Fruit fly (Drosophila melanogaster) whole organism, pupa: Measurements from ENCODE around the gene CG11350.
A peak's percentile ranks its signal among the peaks of the same experiment; 100 is the strongest.

Source experiments
- CG10348 ChIP-seq: fragments of 200-800 bp; sonication (Bioruptor generic); IDR thresholded peaks from 2 replicates; pipeline ENCODE4 v1.3.6; 2022; ENCODE audit warnings: missing biosample characterization, missing genetic modification characterization
- CG12605 ChIP-seq: fragments of 200-800 bp; sonication (Bioruptor generic); IDR thresholded peaks from 2 replicates; pipeline ENCODE4 v1.3.6; 2022; ENCODE audit warnings: missing biosample characterization, missing genetic modification characterization
- CG13204 ChIP-seq: fragments of 200-800 bp; sonication (Bioruptor generic); optimal IDR thresholded peaks from 2 replicates; lab custom pipeline; 2018; ENCODE audit warnings: missing biosample characterization, mild to moderate bottlenecking, missing genetic modification characterization, moderate library complexity
- CG14655 ChIP-seq: fragments of 200-800 bp; sonication (Bioruptor generic); optimal IDR thresholded peaks from 3 replicates; lab custom pipeline; 2017; ENCODE audit warnings: mild to moderate bottlenecking, missing biosample characterization, missing genetic modification reagents, missing genetic modification characterization
- CG15710 ChIP-seq: fragments of 200-800 bp; sonication (Bioruptor generic); optimal IDR thresholded peaks from 2 replicates; lab custom pipeline; 2018; ENCODE audit warnings: missing biosample characterization, mild to moderate bottlenecking, missing genetic modification characterization, moderate library complexity
- CG17806 ChIP-seq: fragments of 200-800 bp; sonication (Bioruptor generic); optimal IDR thresholded peaks from 2 replicates; lab custom pipeline; 2018; ENCODE audit warnings: missing biosample characterization, mild to moderate bottlenecking, missing genetic modification characterization, moderate library complexity
- CG32121 ChIP-seq: fragments of 200-800 bp; sonication (Bioruptor generic); IDR thresholded peaks from 2 replicates; pipeline ENCODE4 v1.3.6; 2022; ENCODE audit warnings: missing biosample characterization, missing genetic modification characterization
- CG34367 ChIP-seq: fragments of 200-800 bp; sonication (Bioruptor generic); optimal IDR thresholded peaks from 2 replicates; lab custom pipeline; 2018; ENCODE audit warnings: missing biosample characterization, mild to moderate bottlenecking, missing genetic modification characterization
- CG4496 ChIP-seq: fragments of 200-800 bp; sonication (Bioruptor generic); IDR thresholded peaks from 3 replicates; pipeline ENCODE4 v1.3.6; 2022; ENCODE audit warnings: missing biosample characterization, missing genetic modification characterization
- CG8159 ChIP-seq: fragments of 200-800 bp; sonication (Bioruptor generic); optimal IDR thresholded peaks from 3 replicates; lab custom pipeline; 2018; ENCODE audit warnings: missing biosample characterization, mild to moderate bottlenecking, missing genetic modification characterization, moderate library complexity
- CG8301 ChIP-seq: fragments of 200-800 bp; sonication (Bioruptor generic); optimal IDR thresholded peaks from 2 replicates; lab custom pipeline; 2018; ENCODE audit warnings: missing biosample characterization, mild to moderate bottlenecking, missing genetic modification characterization
- CG9948 ChIP-seq: fragments of 200-800 bp; sonication (Bioruptor generic); optimal IDR thresholded peaks from 2 replicates; lab custom pipeline; 2018; ENCODE audit warnings: missing biosample characterization, mild to moderate bottlenecking, missing genetic modification characterization, moderate library complexity
- D1 ChIP-seq: fragments of 200-800 bp; sonication (Bioruptor generic); optimal IDR thresholded peaks from 2 replicates; lab custom pipeline; 2018; ENCODE audit warnings: missing biosample characterization, mild to moderate bottlenecking, missing genetic modification characterization, moderate library complexity
- EcR ChIP-seq: fragments of 200-800 bp; sonication (Bioruptor generic); optimal IDR thresholded peaks from 3 replicates; lab custom pipeline; 2019; ENCODE audit warnings: missing biosample characterization, missing genetic modification characterization, mild to moderate bottlenecking, moderate library complexity, missing genetic modification reagents
- Ets98B ChIP-seq: fragments of 200-800 bp; sonication (Bioruptor generic); IDR thresholded peaks from 2 replicates; pipeline ENCODE4 v1.3.6; 2022; ENCODE audit warnings: missing biosample characterization, missing genetic modification characterization
- Pif1A ChIP-seq: fragments of 200-800 bp; sonication (Bioruptor generic); optimal IDR thresholded peaks from 3 replicates; lab custom pipeline; 2016; ENCODE audit warnings: missing biosample characterization, missing genetic modification characterization
- Pif1B ChIP-seq: fragments of 200-800 bp; sonication (Bioruptor generic); optimal IDR thresholded peaks from 3 replicates; lab custom pipeline; 2016; ENCODE audit warnings: missing biosample characterization, missing genetic modification characterization
- Snoo ChIP-seq: fragments of 200-800 bp; sonication (Bioruptor generic); optimal IDR thresholded peaks from 3 replicates; lab custom pipeline; 2017; ENCODE audit warnings: missing biosample characterization, mild to moderate bottlenecking, missing genetic modification characterization, inconsistent platforms
- fd96Ca ChIP-seq: fragments of 200-800 bp; sonication (Bioruptor generic); IDR thresholded peaks from 3 replicates; pipeline ENCODE4 v1.3.6; 2022; ENCODE audit warnings: missing biosample characterization, missing genetic modification characterization
- gl ChIP-seq: fragments of 200-800 bp; sonication (Bioruptor generic); optimal IDR thresholded peaks from 2 replicates; lab custom pipeline; 2018; ENCODE audit warnings: missing biosample characterization, mild to moderate bottlenecking, missing genetic modification characterization
- rn ChIP-seq: fragments of 200-800 bp; sonication (Bioruptor generic); IDR thresholded peaks from 2 replicates; pipeline ENCODE4 v1.3.6; 2022; ENCODE audit warnings: missing biosample characterization, missing genetic modification characterization

The CG11350 gene

DNA sequence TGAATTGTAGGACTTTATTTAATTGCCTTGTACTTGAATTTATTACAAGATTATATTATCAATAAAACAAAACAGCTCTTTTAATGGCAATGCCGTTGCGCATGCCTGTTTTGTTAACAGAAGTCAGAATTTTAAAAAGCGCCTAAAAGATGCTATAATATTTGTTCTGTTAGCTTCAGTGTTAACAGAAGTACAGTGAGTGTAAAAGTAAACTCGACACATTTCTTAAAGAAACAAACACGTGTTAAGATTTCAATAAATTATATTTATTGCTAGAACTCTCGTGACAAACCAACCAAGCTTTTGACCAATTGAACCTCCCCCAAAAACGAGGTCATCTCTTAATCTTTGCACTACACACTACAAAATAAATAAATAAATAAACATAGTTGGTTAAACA is 18.8 kb downstream of the CG11350 start:
- no peak for TF ChIP-seq CG10348 (GFP tag; lab: Robert Waterston, UW)
- no peak for TF ChIP-seq CG4496 (GFP tag; lab: Robert Waterston, UW)
- no peak for TF ChIP-seq Snoo (tag; lab: Kevin White, UChicago)
- TF ChIP-seq EcR (GFP tag; lab: Kevin White, UChicago), result no peak
- TF ChIP-seq CG12605 (GFP tag; lab: Robert Waterston, UW), result no peak
- no peak for TF ChIP-seq D1 (tag; lab: Kevin White, UChicago)
- no peak for TF ChIP-seq CG17806 (tag; lab: Kevin White, UChicago)
- TF ChIP-seq CG34367 (tag; lab: Kevin White, UChicago), result no peak
- no peak for TF ChIP-seq Pif1B
- no peak for TF ChIP-seq CG15710
- TF ChIP-seq CG32121 (GFP tag; lab: Robert Waterston, UW), result no peak
- TF ChIP-seq CG13204 (GFP tag; lab: Kevin White, UChicago), result no peak
- no peak for TF ChIP-seq Pif1A (GFP tag; lab: Kevin White, UChicago)
- TF ChIP-seq CG9948 (tag; lab: Kevin White, UChicago), result no peak
- TF ChIP-seq CG8159 (tag; lab: Kevin White, UChicago), result no peak
- TF ChIP-seq rn, result no peak
- TF ChIP-seq CG8301 (tag; lab: Kevin White, UChicago), result no peak
- no peak for TF ChIP-seq Ets98B (GFP tag; lab: Robert Waterston, UW)
- no peak for TF ChIP-seq CG14655 (GFP tag; lab: Kevin White, UChicago)
- no peak for TF ChIP-seq gl (tag; lab: Kevin White, UChicago)
- TF ChIP-seq, all 21 proteins: peak for 0

DNA sequence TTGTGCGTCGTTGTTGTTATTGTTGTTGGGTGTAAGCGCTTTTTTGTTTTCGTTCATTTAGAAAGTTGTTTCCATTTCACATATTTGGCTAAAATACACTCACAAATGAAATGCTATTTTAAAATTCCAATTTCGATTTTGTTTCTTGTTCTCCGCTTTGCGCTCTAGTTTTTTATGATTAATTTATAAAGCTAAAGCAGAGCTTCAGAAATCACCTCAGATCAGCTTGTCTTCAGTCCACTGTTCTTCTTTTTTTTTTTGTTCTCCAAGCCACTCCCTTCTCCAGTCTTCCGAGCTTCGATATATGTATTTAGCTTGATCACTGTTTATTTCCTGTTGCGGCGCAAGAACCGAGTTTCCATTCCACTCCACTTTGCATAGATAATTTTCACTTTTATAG is 25.2 kb downstream of the CG11350 start:
- no peak for TF ChIP-seq CG9948 (tag; lab: Kevin White, UChicago)
- TF ChIP-seq CG34367 (tag; lab: Kevin White, UChicago), result no peak
- TF ChIP-seq CG8301 (tag; lab: Kevin White, UChicago), result no peak
- TF ChIP-seq rn, result no peak
- no peak for TF ChIP-seq CG32121 (GFP tag; lab: Robert Waterston, UW)
- TF ChIP-seq Pif1B, result no peak
- TF ChIP-seq CG17806 (tag; lab: Kevin White, UChicago), result no peak
- TF ChIP-seq Snoo (tag; lab: Kevin White, UChicago), result no peak
- TF ChIP-seq CG8159 (tag; lab: Kevin White, UChicago), result no peak
- no peak for TF ChIP-seq D1 (tag; lab: Kevin White, UChicago)
- no peak for TF ChIP-seq CG14655 (GFP tag; lab: Kevin White, UChicago)
- TF ChIP-seq CG4496 (GFP tag; lab: Robert Waterston, UW), result no peak
- no peak for TF ChIP-seq Ets98B (GFP tag; lab: Robert Waterston, UW)
- no peak for TF ChIP-seq CG15710
- TF ChIP-seq CG10348 (GFP tag; lab: Robert Waterston, UW), result no peak
- no peak for TF ChIP-seq fd96Ca (GFP tag; lab: Robert Waterston, UW)
- TF ChIP-seq Pif1A (GFP tag; lab: Kevin White, UChicago), result no peak

DNA sequence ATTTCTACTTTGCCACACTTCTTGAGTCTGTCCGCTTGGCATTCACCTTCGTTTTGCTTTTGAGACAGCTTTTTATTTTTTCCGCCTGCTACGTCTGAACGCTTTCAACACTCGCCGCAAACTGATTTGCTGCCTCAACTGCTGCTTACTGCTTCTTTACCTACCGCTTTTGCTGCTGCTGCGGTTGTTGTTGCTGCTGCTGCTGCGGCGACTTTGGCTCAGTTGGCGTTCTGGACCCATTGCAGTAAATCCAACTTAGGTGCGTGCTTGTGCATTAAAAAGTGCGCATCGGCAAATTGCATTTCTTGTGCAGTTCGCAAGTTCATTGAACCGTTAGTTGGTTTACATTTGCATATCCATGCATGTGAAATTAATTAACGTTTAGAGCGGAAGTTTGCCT is 25.7 kb downstream of the CG11350 start, which contains the start of gene NT1:
Gene NT1 (minus strand): TSS at position 127 of the 400 bp plus-strand sequence.
- TF ChIP-seq CG17806 (tag; lab: Kevin White, UChicago), result no peak
- TF ChIP-seq CG13204 (GFP tag; lab: Kevin White, UChicago), result peak; percentile 60
- TF ChIP-seq D1 (tag; lab: Kevin White, UChicago), result no peak
- peak; percentile 69 for TF ChIP-seq EcR (GFP tag; lab: Kevin White, UChicago)
- TF ChIP-seq, all 21 proteins: peak for 2

DNA sequence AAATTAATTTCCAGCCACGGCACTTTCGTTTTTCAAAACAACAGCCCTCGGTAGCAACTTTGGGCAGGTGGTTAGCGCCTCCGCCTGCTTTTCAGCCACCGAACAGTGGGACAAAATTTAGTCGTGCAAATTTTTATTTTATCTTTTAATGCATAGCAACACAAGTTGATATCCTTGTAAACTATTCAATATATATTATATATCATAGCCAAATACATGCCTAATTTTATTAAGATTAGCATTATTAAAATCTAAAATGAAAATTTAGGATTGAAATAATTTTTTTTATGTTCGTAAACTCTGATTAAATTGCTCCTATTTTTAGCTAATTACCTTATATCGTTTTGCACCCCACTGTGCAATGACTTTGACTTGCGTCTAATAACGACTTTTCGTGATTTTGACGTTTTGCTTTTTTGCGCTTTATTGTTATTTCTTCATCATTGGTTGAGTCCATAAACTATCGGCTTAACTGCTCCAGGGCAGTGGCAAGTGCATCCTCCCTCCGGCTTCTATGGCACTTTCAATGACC is 26.4 kb downstream of the CG11350 start:
- no peak for TF ChIP-seq CG14655 (GFP tag; lab: Kevin White, UChicago)
- no peak for TF ChIP-seq CG15710
- TF ChIP-seq Pif1A (GFP tag; lab: Kevin White, UChicago), result peak; percentile 3
- no peak for TF ChIP-seq CG8159 (tag; lab: Kevin White, UChicago)
- no peak for TF ChIP-seq EcR (GFP tag; lab: Kevin White, UChicago)
- no peak for TF ChIP-seq Snoo (tag; lab: Kevin White, UChicago)
- no peak for TF ChIP-seq CG17806 (tag; lab: Kevin White, UChicago)
- no peak for TF ChIP-seq CG4496 (GFP tag; lab: Robert Waterston, UW)
- TF ChIP-seq CG12605 (GFP tag; lab: Robert Waterston, UW), result no peak
- TF ChIP-seq Ets98B (GFP tag; lab: Robert Waterston, UW), result no peak
- TF ChIP-seq Pif1B, result peak; percentile 10
- TF ChIP-seq CG10348 (GFP tag; lab: Robert Waterston, UW), result no peak
- TF ChIP-seq CG34367 (tag; lab: Kevin White, UChicago), result no peak
- peak; percentile 1 for TF ChIP-seq CG9948 (tag; lab: Kevin White, UChicago)

DNA sequence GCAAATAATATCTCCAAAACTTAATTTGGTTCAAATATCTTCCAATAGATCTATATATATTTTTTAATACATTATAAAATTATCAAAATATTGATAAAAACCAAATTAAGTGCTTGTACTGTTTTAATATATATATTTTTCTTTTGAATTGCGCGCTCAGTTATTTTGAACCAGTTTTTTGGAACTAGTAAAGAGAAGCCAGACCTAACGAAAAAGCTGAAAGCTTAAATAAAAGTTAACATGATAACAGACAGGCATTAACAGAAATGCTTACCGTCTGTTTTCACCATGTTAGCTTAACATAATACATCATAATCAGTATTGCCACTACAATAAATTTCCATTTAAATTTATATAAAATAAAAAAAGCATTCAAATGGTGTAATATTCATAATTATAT is 27.7 kb downstream of the CG11350 start:
- TF ChIP-seq CG8159 (tag; lab: Kevin White, UChicago), result no peak
- no peak for TF ChIP-seq Snoo (tag; lab: Kevin White, UChicago)
- TF ChIP-seq CG12605 (GFP tag; lab: Robert Waterston, UW), result no peak
- TF ChIP-seq CG15710, result no peak
- TF ChIP-seq CG9948 (tag; lab: Kevin White, UChicago), result no peak
- TF ChIP-seq CG32121 (GFP tag; lab: Robert Waterston, UW), result no peak
- no peak for TF ChIP-seq D1 (tag; lab: Kevin White, UChicago)
- TF ChIP-seq CG4496 (GFP tag; lab: Robert Waterston, UW), result no peak
- TF ChIP-seq Pif1B, result no peak
- TF ChIP-seq Pif1A (GFP tag; lab: Kevin White, UChicago), result no peak
- no peak for TF ChIP-seq gl (tag; lab: Kevin White, UChicago)
- no peak for TF ChIP-seq CG34367 (tag; lab: Kevin White, UChicago)
- no peak for TF ChIP-seq rn
